Fruit fly (Drosophila melanogaster) whole organism, embryonic: ENCODE data around the gene PIG-B.

ENCODE experiments used
- BEAF-32 ChIP-seq: fragments of 200-800 bp; sonication (Bioruptor generic); optimal IDR thresholded peaks from 3 replicates; lab custom pipeline; 2017; ENCODE audit warnings: missing biosample characterization, missing genetic modification characterization, mild to moderate bottlenecking, moderate library complexity, missing genetic modification reagents
- CG10543 ChIP-seq: fragments of 200-800 bp; sonication (Bioruptor generic); optimal IDR thresholded peaks from 3 replicates; lab custom pipeline; 2017; ENCODE audit warnings: missing biosample characterization, mild to moderate bottlenecking, missing genetic modification characterization, moderate library complexity
- CG11456 ChIP-seq: fragments of 200-800 bp; sonication (Bioruptor generic); IDR thresholded peaks from 3 replicates; pipeline ENCODE4 v1.3.6; 2022; ENCODE audit warnings: missing biosample characterization, missing genetic modification characterization
- CG12391 ChIP-seq: fragments of 200-800 bp; sonication (Bioruptor generic); optimal IDR thresholded peaks from 3 replicates; lab custom pipeline; 2018; ENCODE audit warnings: missing biosample characterization, mild to moderate bottlenecking, missing genetic modification characterization, moderate library complexity
- CG13424 ChIP-seq: fragments of 200-800 bp; sonication (Bioruptor generic); optimal IDR thresholded peaks from 2 replicates; lab custom pipeline; 2019; ENCODE audit warnings: missing biosample characterization, mild to moderate bottlenecking, missing genetic modification characterization, moderate library complexity
- CG17359 ChIP-seq: fragments of 200-800 bp; sonication (Bioruptor generic); optimal IDR thresholded peaks from 3 replicates; lab custom pipeline; 2018; ENCODE audit warnings: missing biosample characterization, mild to moderate bottlenecking, missing genetic modification characterization, moderate library complexity
- CG2120 ChIP-seq: fragments of 200-800 bp; sonication (Bioruptor generic); optimal IDR thresholded peaks from 3 replicates; lab custom pipeline; 2016; ENCODE audit warnings: missing biosample characterization, missing genetic modification characterization
- CG2678 ChIP-seq: fragments of 200-800 bp; sonication (Bioruptor generic); optimal IDR thresholded peaks from 3 replicates; lab custom pipeline; 2019; ENCODE audit warnings: missing biosample characterization, mild to moderate bottlenecking, missing genetic modification characterization, moderate library complexity
- CG2889 ChIP-seq: fragments of 200-800 bp; sonication (Bioruptor generic); IDR thresholded peaks from 3 replicates; pipeline ENCODE4 v1.3.6; 2022; ENCODE audit warnings: missing biosample characterization, missing genetic modification characterization
- CG34224 ChIP-seq: fragments of 200-800 bp; sonication (Bioruptor generic); IDR thresholded peaks from 3 replicates; pipeline ENCODE4 v1.3.6; 2022; ENCODE audit warnings: missing biosample characterization, missing genetic modification characterization; ENCODE audit not compliant: partially characterized antibody
- CG34376 ChIP-seq: fragments of 200-800 bp; sonication (Bioruptor generic); optimal IDR thresholded peaks from 2 replicates; lab custom pipeline; 2018; ENCODE audit warnings: missing biosample characterization, mild to moderate bottlenecking, missing genetic modification characterization
- CG5245 ChIP-seq: fragments of 200-800 bp; sonication (Bioruptor generic); optimal IDR thresholded peaks from 3 replicates; lab custom pipeline; 2016; ENCODE audit warnings: missing biosample characterization, missing genetic modification characterization
- CG7786 ChIP-seq: fragments of 200-800 bp; sonication (Bioruptor generic); optimal IDR thresholded peaks from 2 replicates; lab custom pipeline; 2016; ENCODE audit warnings: missing biosample characterization, missing genetic modification characterization
- Deaf1 ChIP-seq: fragments of 200-800 bp; optimal IDR thresholded peaks from 3 replicates; lab custom pipeline; 2019; ENCODE audit warnings: missing biosample characterization, mild to moderate bottlenecking, missing genetic modification characterization, moderate library complexity
- HHEX ChIP-seq: fragments of 200-800 bp; sonication (Bioruptor generic); optimal IDR thresholded peaks from 3 replicates; lab custom pipeline; 2017; ENCODE audit warnings: missing biosample characterization, mild to moderate bottlenecking, missing genetic modification characterization, missing genetic modification reagents
- HmgZ ChIP-seq: fragments of 200-800 bp; sonication (Bioruptor generic); optimal IDR thresholded peaks from 2 replicates; lab custom pipeline; 2018; ENCODE audit warnings: missing biosample characterization, mild to moderate bottlenecking, missing genetic modification characterization
- Med ChIP-seq: fragments of 200-800 bp; sonication (Bioruptor generic); peaks from one replicate; lab custom pipeline; 2016; ENCODE audit warnings: missing biosample characterization, missing genetic modification characterization, mild to moderate bottlenecking, inconsistent platforms, moderate library complexity
- PHDP ChIP-seq: fragments of 200-800 bp; sonication (Bioruptor generic); optimal IDR thresholded peaks from 3 replicates; lab custom pipeline; 2018; ENCODE audit warnings: missing biosample characterization, mild to moderate bottlenecking, missing genetic modification characterization, moderate library complexity
- Pdp1 ChIP-seq, 2 experiments: fragments of 200-800 bp; sonication (Bioruptor generic); optimal IDR thresholded peaks; 3 replicates each; lab custom pipeline; 2016; ENCODE audit warnings: missing biosample characterization in 2 of 2, missing genetic modification characterization in 2 of 2, mild to moderate bottlenecking in 1 of 2, moderate library complexity in 1 of 2
- Sry-β ChIP-seq: fragments of 200-800 bp; sonication (Bioruptor generic); optimal IDR thresholded peaks from 2 replicates; lab custom pipeline; 2018; ENCODE audit warnings: missing biosample characterization, mild to moderate bottlenecking, missing genetic modification characterization, moderate library complexity
- Sry-δ ChIP-seq: fragments of 200-800 bp; sonication (Bioruptor generic); optimal IDR thresholded peaks from 2 replicates; lab custom pipeline; 2016; ENCODE audit warnings: missing biosample characterization, missing genetic modification characterization
- Xbp1 ChIP-seq: fragments of 200-800 bp; sonication (Bioruptor generic); optimal IDR thresholded peaks from 3 replicates; lab custom pipeline; 2016; ENCODE audit warnings: missing biosample characterization, mild to moderate bottlenecking, missing genetic modification characterization
- ara ChIP-seq: fragments of 200-800 bp; sonication (Bioruptor generic); IDR thresholded peaks from 2 replicates; pipeline ENCODE4 v1.3.6; 2022; ENCODE audit warnings: missing biosample characterization, missing genetic modification characterization
- ato ChIP-seq: fragments of 200-800 bp; sonication (Bioruptor generic); IDR thresholded peaks from 2 replicates; pipeline ENCODE4 v1.3.6; 2022; ENCODE audit warnings: missing biosample characterization, missing genetic modification characterization; ENCODE audit not compliant: partially characterized antibody
- bab2 ChIP-seq: fragments of 200-800 bp; sonication (Bioruptor generic); optimal IDR thresholded peaks from 2 replicates; lab custom pipeline; 2016; ENCODE audit warnings: missing biosample characterization, missing genetic modification characterization
- crc ChIP-seq: fragments of 200-800 bp; sonication (Bioruptor generic); optimal IDR thresholded peaks from 2 replicates; lab custom pipeline; 2016; ENCODE audit warnings: missing biosample characterization, missing genetic modification characterization
- dimm ChIP-seq: fragments of 200-800 bp; sonication (Bioruptor generic); IDR thresholded peaks from 2 replicates; pipeline ENCODE4 v1.3.6; 2022; ENCODE audit warnings: missing biosample characterization, missing genetic modification characterization
- dmrt11E ChIP-seq: fragments of 200-800 bp; sonication (Bioruptor generic); optimal IDR thresholded peaks from 3 replicates; lab custom pipeline; 2018; ENCODE audit warnings: missing biosample characterization, mild to moderate bottlenecking, missing genetic modification characterization, moderate library complexity
- exex ChIP-seq: fragments of 200-800 bp; sonication (Bioruptor generic); optimal IDR thresholded peaks from 4 replicates; lab custom pipeline; 2018; ENCODE audit warnings: missing biosample characterization, mild to moderate bottlenecking, missing genetic modification characterization, moderate library complexity
- gfzf ChIP-seq: fragments of 200-800 bp; sonication (Bioruptor generic); optimal IDR thresholded peaks from 2 replicates; lab custom pipeline; 2016; ENCODE audit warnings: missing biosample characterization, mild to moderate bottlenecking, missing genetic modification characterization, moderate library complexity
- jing ChIP-seq: fragments of 200-800 bp; sonication (Bioruptor generic); optimal IDR thresholded peaks from 2 replicates; lab custom pipeline; 2018; ENCODE audit warnings: missing biosample characterization, mild to moderate bottlenecking, missing genetic modification characterization
- kah ChIP-seq: fragments of 200-800 bp; sonication (Bioruptor generic); optimal IDR thresholded peaks from 2 replicates; lab custom pipeline; 2018; ENCODE audit warnings: missing biosample characterization, mild to moderate bottlenecking, missing genetic modification characterization
- knrl ChIP-seq: fragments of 200-800 bp; sonication (Bioruptor generic); IDR thresholded peaks from 3 replicates; pipeline ENCODE4 v1.3.6; 2022; ENCODE audit warnings: missing biosample characterization, missing genetic modification characterization; ENCODE audit not compliant: partially characterized antibody
- lab ChIP-seq: fragments of 200-800 bp; sonication (Bioruptor generic); optimal IDR thresholded peaks from 3 replicates; lab custom pipeline; 2017; ENCODE audit warnings: missing biosample characterization, missing genetic modification characterization, mild to moderate bottlenecking, moderate library complexity, missing genetic modification reagents
- mirr ChIP-seq: fragments of 200-800 bp; sonication (Bioruptor generic); optimal IDR thresholded peaks from 3 replicates; lab custom pipeline; 2018; ENCODE audit warnings: missing biosample characterization, mild to moderate bottlenecking, missing genetic modification characterization
- nom ChIP-seq: fragments of 200-800 bp; sonication (Bioruptor generic); optimal IDR thresholded peaks from 2 replicates; lab custom pipeline; 2017; ENCODE audit warnings: missing biosample characterization, missing genetic modification characterization, mild to moderate bottlenecking, moderate library complexity, missing genetic modification reagents
- pan ChIP-seq, 4 experiments: fragments of >200 bp in 3 of 4; fragments of 200-800 bp in 1 of 4; sonication (Bioruptor generic) in 1 of 4; optimal IDR thresholded peaks in 3 of 4; IDR thresholded peaks in 1 of 4; 2 replicates each; pipeline versions ENCODE4 v1.3.6 to Lab custom; 2017 to 2022; ENCODE audit warnings: missing biosample characterization in 2 of 4, missing genetic modification characterization in 2 of 4, mixed read lengths in 1 of 4
- psq ChIP-seq: fragments of 200-800 bp; sonication (Bioruptor generic); optimal IDR thresholded peaks from 2 replicates; lab custom pipeline; 2017; ENCODE audit warnings: missing biosample characterization, missing genetic modification characterization
- repo ChIP-seq: fragments of 200-800 bp; sonication (Bioruptor generic); optimal IDR thresholded peaks from 2 replicates; lab custom pipeline; 2016; ENCODE audit warnings: missing biosample characterization, missing genetic modification characterization
- shn ChIP-seq: fragments of 200-800 bp; sonication (Bioruptor generic); optimal IDR thresholded peaks from 3 replicates; lab custom pipeline; 2016; ENCODE audit warnings: missing biosample characterization, missing genetic modification characterization
- sqz ChIP-seq: fragments of 200-800 bp; sonication (Bioruptor generic); optimal IDR thresholded peaks from 3 replicates; lab custom pipeline; 2018; ENCODE audit warnings: missing biosample characterization, mild to moderate bottlenecking, missing genetic modification characterization
- sr ChIP-seq: fragments of 200-800 bp; sonication (Bioruptor generic); IDR thresholded peaks from 3 replicates; pipeline ENCODE4 v1.3.6; 2022; ENCODE audit warnings: missing biosample characterization, missing genetic modification characterization
- sug ChIP-seq: fragments of 200-800 bp; optimal IDR thresholded peaks from 2 replicates; lab custom pipeline; 2019; ENCODE audit warnings: missing biosample characterization, mild to moderate bottlenecking, missing genetic modification characterization, moderate library complexity
- tio ChIP-seq: fragments of 200-800 bp; sonication (Bioruptor generic); optimal IDR thresholded peaks from 2 replicates; lab custom pipeline; 2017; ENCODE audit warnings: missing biosample characterization, missing genetic modification characterization, inconsistent platforms
- tll ChIP-seq, 2 experiments: fragments of 200-800 bp in 1 of 2; fragments of >200 bp in 1 of 2; sonication (Bioruptor generic) in 1 of 2; optimal IDR thresholded peaks; 2 replicates each; lab custom pipeline; 2017 to 2019; ENCODE audit warnings: missing biosample characterization in 2 of 2, missing genetic modification characterization in 2 of 2, mild to moderate bottlenecking in 1 of 2, moderate library complexity in 1 of 2
- usp ChIP-seq: fragments of >200 bp; optimal IDR thresholded peaks from 2 replicates; lab custom pipeline; 2017; ENCODE audit warnings: missing biosample characterization, missing genetic modification characterization
- vnd ChIP-seq: fragments of 200-800 bp; sonication (Bioruptor generic); IDR thresholded peaks from 3 replicates; pipeline ENCODE4 v1.3.6; 2022; ENCODE audit warnings: missing biosample characterization, missing genetic modification characterization; ENCODE audit not compliant: partially characterized antibody
- zfh1 ChIP-seq: fragments of 200-800 bp; sonication (Bioruptor generic); IDR thresholded peaks from 3 replicates; pipeline ENCODE4 v1.3.6; 2022; ENCODE audit warnings: missing biosample characterization, missing genetic modification characterization

The PIG-B gene

dm6 chr3L:3816772-3817483 is 5.9 kb downstream of the PIG-B start (continued):
- TF ChIP-seq tll (GFP tag; optimal IDR thresholded peaks at IDR 0.05; lab: Kevin White, UChicago): no peak
- no peak for TF ChIP-seq shn
- TF ChIP-seq Pdp1 (GFP tag; optimal IDR thresholded peaks at IDR 0.05; lab: Kevin White, UChicago): peak in 1 of 2 experiments; percentile 64
- no peak for TF ChIP-seq PHDP
- no peak for TF ChIP-seq Sry-δ (GFP tag; lab: Kevin White, UChicago)
- peak; percentile 17 for TF ChIP-seq CG13424 (tag; lab: Kevin White, UChicago)
- TF ChIP-seq dimm: no peak
- no peak for TF ChIP-seq crc (GFP tag; lab: Kevin White, UChicago)
- TF ChIP-seq CG34376 (GFP tag; lab: Kevin White, UChicago): peak; percentile 94
- TF ChIP-seq repo (GFP tag; lab: Kevin White, UChicago): no peak
- peak; percentile 4 for TF ChIP-seq Deaf1
- no peak for TF ChIP-seq CG34224 (GFP tag; lab: Robert Waterston, UW)
- no peak for TF ChIP-seq ara (GFP tag; lab: Robert Waterston, UW)
- no peak for TF ChIP-seq psq
- TF ChIP-seq CG17359 (tag; lab: Kevin White, UChicago): peak; percentile 8
- TF ChIP-seq gfzf (GFP tag; lab: Kevin White, UChicago): no peak
- no peak for TF ChIP-seq CG2120 (GFP tag; lab: Kevin White, UChicago)
- no peak for TF ChIP-seq jing
- TF ChIP-seq HmgZ (tag; lab: Kevin White, UChicago): no peak
- peak; percentile 18 for TF ChIP-seq lab (GFP tag; lab: Kevin White, UChicago)
- TF ChIP-seq tio (GFP tag; lab: Kevin White, UChicago): no peak
- TF ChIP-seq zfh1 (GFP tag; lab: Robert Waterston, UW): no peak
- no peak for TF ChIP-seq CG2889 (GFP tag; lab: Robert Waterston, UW)
- TF ChIP-seq Sry-β (GFP tag; lab: Kevin White, UChicago): no peak
- TF ChIP-seq CG2678 (tag; lab: Kevin White, UChicago): peak; percentile 28
- no peak for TF ChIP-seq knrl (GFP tag; lab: Robert Waterston, UW)
- TF ChIP-seq mirr (GFP tag; lab: Kevin White, UChicago): peak; percentile 69
- TF ChIP-seq sqz (GFP tag; lab: Kevin White, UChicago): peak; percentile 28
- no peak for TF ChIP-seq BEAF-32 (GFP tag; lab: Kevin White, UChicago)
- TF ChIP-seq HHEX (GFP tag; lab: Kevin White, UChicago): peak; percentile 24
- TF ChIP-seq sr (GFP tag; lab: Robert Waterston, UW): no peak
- peak; percentile 3 for TF ChIP-seq kah (GFP tag; lab: Kevin White, UChicago)
- TF ChIP-seq CG10543: peak; percentile 50
- TF ChIP-seq sug (tag; lab: Kevin White, UChicago): peak; percentile 63
- TF ChIP-seq CG7786 (GFP tag; lab: Kevin White, UChicago): no peak
- TF ChIP-seq nom (GFP tag; lab: Kevin White, UChicago): peak; percentile 97
- TF ChIP-seq CG11456 (GFP tag; lab: Robert Waterston, UW): 0 out of 3 replicates have a peak, but pooled peaks have one; percentile 12
- peak; percentile 48 for TF ChIP-seq Med (GFP tag; lab: Kevin White, UChicago)
- TF ChIP-seq vnd (GFP tag; lab: Robert Waterston, UW): no peak
- no peak for TF ChIP-seq pan (optimal IDR thresholded peaks at IDR 0.05; lab: Kevin White, UChicago)
- no peak for TF ChIP-seq pan (GFP tag; optimal IDR thresholded peaks at IDR 0.05 in 1 of 2, IDR thresholded peaks at IDR 0.05 in 1 of 2)
- no peak for TF ChIP-seq CG12391 (tag; lab: Kevin White, UChicago)
- TF ChIP-seq Xbp1 (GFP tag; lab: Kevin White, UChicago): no peak
- peak; percentile 0 for TF ChIP-seq dmrt11E (tag; lab: Kevin White, UChicago)
- no peak for TF ChIP-seq CG5245
- peak; percentile 59 for TF ChIP-seq exex
- TF ChIP-seq ato (GFP tag; lab: Robert Waterston, UW): no peak
- TF ChIP-seq usp (GFP tag; lab: Kevin White, UChicago): no peak
- no peak for TF ChIP-seq bab2
